Fruit fly (Drosophila melanogaster) whole organism, embryonic: ENCODE measurements around the gene CG13314.

Experiments
- ATbp ChIP-seq: fragments of 200-800 bp; sonication (Bioruptor generic); optimal IDR thresholded peaks from 2 replicates; lab custom pipeline; 2017; ENCODE audit warnings: missing biosample characterization, mild to moderate bottlenecking, missing genetic modification characterization, missing genetic modification reagents
- Adf1 ChIP-seq: fragments of 200-800 bp; sonication (Bioruptor generic); IDR thresholded peaks from 2 replicates; pipeline ENCODE4 v1.3.6; 2022; ENCODE audit warnings: missing biosample characterization, missing genetic modification characterization
- Atf3 ChIP-seq: fragments of 200-800 bp; sonication (Bioruptor generic); optimal IDR thresholded peaks from 3 replicates; lab custom pipeline; 2016; ENCODE audit warnings: missing biosample characterization, missing genetic modification characterization
- BEAF-32 ChIP-seq: fragments of 200-800 bp; sonication (Bioruptor generic); optimal IDR thresholded peaks from 3 replicates; lab custom pipeline; 2017; ENCODE audit warnings: missing biosample characterization, missing genetic modification characterization, mild to moderate bottlenecking, moderate library complexity, missing genetic modification reagents
- C15 ChIP-seq: fragments of 200-800 bp; sonication (Bioruptor generic); IDR thresholded peaks from 3 replicates; pipeline ENCODE4 v1.3.6; 2022; ENCODE audit warnings: missing biosample characterization, missing genetic modification characterization
- CG10147 ChIP-seq: fragments of 200-800 bp; sonication (Bioruptor generic); optimal IDR thresholded peaks from 2 replicates; lab custom pipeline; 2019; ENCODE audit warnings: missing biosample characterization, mild to moderate bottlenecking, missing genetic modification characterization, moderate library complexity
- CG1024 ChIP-seq: fragments of 200-800 bp; sonication (Bioruptor generic); IDR thresholded peaks from 2 replicates; pipeline ENCODE4 v1.3.6; 2022; ENCODE audit warnings: missing biosample characterization, missing genetic modification characterization
- CG10565 ChIP-seq: fragments of 200-800 bp; sonication (Bioruptor generic); optimal IDR thresholded peaks from 3 replicates; lab custom pipeline; 2016; ENCODE audit warnings: missing biosample characterization, mild to moderate bottlenecking, missing genetic modification characterization
- CG11398 ChIP-seq: fragments of 200-800 bp; sonication (Bioruptor generic); optimal IDR thresholded peaks from 2 replicates; lab custom pipeline; 2016; ENCODE audit warnings: missing biosample characterization, missing genetic modification characterization
- CG14050 ChIP-seq: fragments of 200-800 bp; sonication (Bioruptor generic); IDR thresholded peaks from 3 replicates; pipeline ENCODE4 v1.3.6; 2022; ENCODE audit warnings: missing biosample characterization, missing genetic modification characterization
- CG15073 ChIP-seq: fragments of 200-800 bp; sonication (Bioruptor generic); optimal IDR thresholded peaks from 2 replicates; lab custom pipeline; 2016; ENCODE audit warnings: missing biosample characterization, missing genetic modification characterization
- CG18599 ChIP-seq: fragments of 200-800 bp; sonication (Bioruptor generic); optimal IDR thresholded peaks from 3 replicates; lab custom pipeline; 2017; ENCODE audit warnings: missing biosample characterization, missing genetic modification characterization, mild to moderate bottlenecking, moderate library complexity, missing genetic modification reagents
- CG18619 ChIP-seq: fragments of 200-800 bp; sonication (Bioruptor generic); optimal IDR thresholded peaks from 3 replicates; lab custom pipeline; 2017; ENCODE audit warnings: missing biosample characterization, mild to moderate bottlenecking, missing genetic modification characterization
- CG2129 ChIP-seq: fragments of 200-800 bp; sonication (Bioruptor generic); IDR thresholded peaks from 2 replicates; pipeline ENCODE4 v1.3.6; 2022; ENCODE audit warnings: missing biosample characterization, missing genetic modification characterization; ENCODE audit not compliant: partially characterized antibody
- CG2875 ChIP-seq: fragments of 200-800 bp; sonication (Bioruptor generic); optimal IDR thresholded peaks from 2 replicates; lab custom pipeline; 2017; ENCODE audit warnings: missing biosample characterization, mild to moderate bottlenecking, missing genetic modification characterization, missing genetic modification reagents
- CG2889 ChIP-seq: fragments of 200-800 bp; sonication (Bioruptor generic); IDR thresholded peaks from 3 replicates; pipeline ENCODE4 v1.3.6; 2022; ENCODE audit warnings: missing biosample characterization, missing genetic modification characterization
- CG3995 ChIP-seq: fragments of 200-800 bp; sonication (Bioruptor generic); optimal IDR thresholded peaks from 3 replicates; lab custom pipeline; 2016; ENCODE audit warnings: missing biosample characterization, missing genetic modification characterization
- CG4360 ChIP-seq: fragments of 200-800 bp; sonication (Bioruptor generic); IDR thresholded peaks from 2 replicates; pipeline ENCODE4 v1.3.6; 2022; ENCODE audit warnings: missing biosample characterization, missing genetic modification characterization
- CG43689 ChIP-seq: fragments of 200-800 bp; sonication (Bioruptor generic); IDR thresholded peaks from 2 replicates; pipeline ENCODE4 v1.3.6; 2022; ENCODE audit warnings: missing biosample characterization, missing genetic modification characterization
- CG4404 ChIP-seq: fragments of 200-800 bp; sonication (Bioruptor generic); IDR thresholded peaks from 2 replicates; pipeline ENCODE4 v1.3.6; 2022; ENCODE audit warnings: missing biosample characterization, missing genetic modification characterization
- CG4854 ChIP-seq: fragments of 200-800 bp; sonication (Bioruptor generic); optimal IDR thresholded peaks from 2 replicates; lab custom pipeline; 2016; ENCODE audit warnings: missing biosample characterization, missing genetic modification characterization, inconsistent platforms
- CG6854 ChIP-seq: fragments of 200-800 bp; sonication (Bioruptor generic); optimal IDR thresholded peaks from 3 replicates; lab custom pipeline; 2017; ENCODE audit warnings: missing biosample characterization, mild to moderate bottlenecking, missing genetic modification characterization
- CG8359 ChIP-seq: fragments of 200-800 bp; sonication (Bioruptor generic); optimal IDR thresholded peaks from 2 replicates; lab custom pipeline; 2017; ENCODE audit warnings: missing biosample characterization, mild to moderate bottlenecking, missing genetic modification characterization, borderline replicate concordance
- CG9817 ChIP-seq: fragments of 200-800 bp; sonication (Bioruptor generic); optimal IDR thresholded peaks from 2 replicates; lab custom pipeline; 2018; ENCODE audit warnings: missing biosample characterization, mild to moderate bottlenecking, missing genetic modification characterization, moderate library complexity
- Ets65A ChIP-seq: fragments of 200-800 bp; sonication (Bioruptor generic); peaks from one replicate; lab custom pipeline; 2016; ENCODE audit warnings: missing biosample characterization, missing genetic modification characterization
- H15 ChIP-seq: fragments of 200-800 bp; sonication (Bioruptor generic); IDR thresholded peaks from 3 replicates; pipeline ENCODE4 v1.3.6; 2022; ENCODE audit warnings: missing biosample characterization, missing genetic modification characterization
- Hand ChIP-seq: fragments of 200-800 bp; sonication (Bioruptor generic); optimal IDR thresholded peaks from 2 replicates; lab custom pipeline; 2017; ENCODE audit warnings: mild to moderate bottlenecking, missing biosample characterization, missing genetic modification reagents, missing genetic modification characterization
- Hr3 ChIP-seq: fragments of 200-800 bp; sonication (Bioruptor generic); optimal IDR thresholded peaks from 3 replicates; lab custom pipeline; 2016; ENCODE audit warnings: missing biosample characterization, missing genetic modification characterization
- Hr78 ChIP-seq, 2 experiments: fragments of 200-800 bp in 1 of 2; fragments of >200 bp in 1 of 2; sonication (Bioruptor generic) in 1 of 2; optimal IDR thresholded peaks; 2 replicates each; lab custom pipeline; 2017 to 2019; ENCODE audit warnings: missing biosample characterization in 2 of 2, missing genetic modification characterization in 2 of 2, mild to moderate bottlenecking in 1 of 2, moderate library complexity in 1 of 2
- Lpt ChIP-seq: fragments of >200 bp; optimal IDR thresholded peaks from 2 replicates; lab custom pipeline; 2018; ENCODE audit warnings: missing biosample characterization, missing genetic modification characterization
- Poxn ChIP-seq: fragments of 200-800 bp; sonication (Bioruptor generic); IDR thresholded peaks from 2 replicates; pipeline ENCODE4 v1.3.6; 2022; ENCODE audit warnings: missing biosample characterization, missing genetic modification characterization
- Ssrp ChIP-seq: fragments of 200-800 bp; sonication (Bioruptor generic); optimal IDR thresholded peaks from 2 replicates; lab custom pipeline; 2018; ENCODE audit warnings: missing biosample characterization, mild to moderate bottlenecking, missing genetic modification characterization, moderate library complexity
- Taf1 ChIP-seq: fragments of 200-800 bp; sonication (Bioruptor generic); IDR thresholded peaks from 2 replicates; pipeline ENCODE4 v1.3.6; 2022; ENCODE audit warnings: missing biosample characterization, missing genetic modification characterization
- abd-A ChIP-seq: fragments of 200-800 bp; sonication (Bioruptor generic); optimal IDR thresholded peaks from 3 replicates; lab custom pipeline; 2019; ENCODE audit warnings: missing biosample characterization, mild to moderate bottlenecking, missing genetic modification characterization, moderate library complexity
- ato ChIP-seq: fragments of 200-800 bp; sonication (Bioruptor generic); IDR thresholded peaks from 2 replicates; pipeline ENCODE4 v1.3.6; 2022; ENCODE audit warnings: missing biosample characterization, missing genetic modification characterization; ENCODE audit not compliant: partially characterized antibody
- bigmax ChIP-seq: fragments of 200-800 bp; sonication (Bioruptor generic); optimal IDR thresholded peaks from 2 replicates; lab custom pipeline; 2018; ENCODE audit warnings: missing biosample characterization, mild to moderate bottlenecking, missing genetic modification characterization
- chm ChIP-seq: fragments of 200-800 bp; sonication (Bioruptor generic); IDR thresholded peaks from 2 replicates; pipeline ENCODE4 v1.3.6; 2022; ENCODE audit warnings: missing biosample characterization, missing genetic modification characterization
- crol ChIP-seq: fragments of 200-800 bp; sonication (Bioruptor generic); IDR thresholded peaks from 2 replicates; pipeline ENCODE4 v1.3.6; 2022; ENCODE audit warnings: missing biosample characterization, missing genetic modification characterization
- esg ChIP-seq: fragments of 200-800 bp; sonication (Bioruptor generic); conservative IDR thresholded peaks from 2 replicates; pipeline ENCODE4 v1.3.6; 2022; ENCODE audit warnings: missing biosample characterization, missing genetic modification characterization
- gsb-n ChIP-seq: fragments of 200-800 bp; sonication (Bioruptor generic); optimal IDR thresholded peaks from 3 replicates; lab custom pipeline; 2018; ENCODE audit warnings: missing biosample characterization, mild to moderate bottlenecking, missing genetic modification characterization
- h ChIP-seq: fragments of >200 bp; optimal IDR thresholded peaks from 2 replicates; lab custom pipeline; 2017
- hbn ChIP-seq: fragments of 200-800 bp; sonication (Bioruptor generic); IDR thresholded peaks from 2 replicates; pipeline ENCODE4 v1.3.6; 2022; ENCODE audit warnings: missing biosample characterization, missing genetic modification characterization; ENCODE audit not compliant: partially characterized antibody
- her ChIP-seq: fragments of 200-800 bp; sonication (Bioruptor generic); optimal IDR thresholded peaks from 2 replicates; lab custom pipeline; 2016; ENCODE audit warnings: missing biosample characterization, missing genetic modification characterization
- ind ChIP-seq: fragments of 200-800 bp; sonication (Bioruptor generic); optimal IDR thresholded peaks from 3 replicates; lab custom pipeline; 2016; ENCODE audit warnings: missing biosample characterization, missing genetic modification characterization
- row ChIP-seq: fragments of 200-800 bp; sonication (Bioruptor generic); IDR thresholded peaks from 3 replicates; pipeline ENCODE4 v1.3.6; 2022; ENCODE audit warnings: missing biosample characterization, missing genetic modification characterization
- slou ChIP-seq: fragments of 200-800 bp; sonication (Bioruptor generic); optimal IDR thresholded peaks from 3 replicates; lab custom pipeline; 2016; ENCODE audit warnings: missing biosample characterization, missing genetic modification characterization
- sr ChIP-seq: fragments of 200-800 bp; sonication (Bioruptor generic); IDR thresholded peaks from 3 replicates; pipeline ENCODE4 v1.3.6; 2022; ENCODE audit warnings: missing biosample characterization, missing genetic modification characterization
- tgo ChIP-seq: fragments of 200-800 bp; sonication (Bioruptor generic); IDR thresholded peaks from 3 replicates; pipeline ENCODE4 v1.3.6; 2022; ENCODE audit warnings: missing biosample characterization, missing genetic modification characterization
- tx ChIP-seq: fragments of 200-800 bp; sonication (Bioruptor generic); optimal IDR thresholded peaks from 2 replicates; lab custom pipeline; 2016; ENCODE audit warnings: missing biosample characterization, missing genetic modification characterization

The CG13314 gene

DNA sequence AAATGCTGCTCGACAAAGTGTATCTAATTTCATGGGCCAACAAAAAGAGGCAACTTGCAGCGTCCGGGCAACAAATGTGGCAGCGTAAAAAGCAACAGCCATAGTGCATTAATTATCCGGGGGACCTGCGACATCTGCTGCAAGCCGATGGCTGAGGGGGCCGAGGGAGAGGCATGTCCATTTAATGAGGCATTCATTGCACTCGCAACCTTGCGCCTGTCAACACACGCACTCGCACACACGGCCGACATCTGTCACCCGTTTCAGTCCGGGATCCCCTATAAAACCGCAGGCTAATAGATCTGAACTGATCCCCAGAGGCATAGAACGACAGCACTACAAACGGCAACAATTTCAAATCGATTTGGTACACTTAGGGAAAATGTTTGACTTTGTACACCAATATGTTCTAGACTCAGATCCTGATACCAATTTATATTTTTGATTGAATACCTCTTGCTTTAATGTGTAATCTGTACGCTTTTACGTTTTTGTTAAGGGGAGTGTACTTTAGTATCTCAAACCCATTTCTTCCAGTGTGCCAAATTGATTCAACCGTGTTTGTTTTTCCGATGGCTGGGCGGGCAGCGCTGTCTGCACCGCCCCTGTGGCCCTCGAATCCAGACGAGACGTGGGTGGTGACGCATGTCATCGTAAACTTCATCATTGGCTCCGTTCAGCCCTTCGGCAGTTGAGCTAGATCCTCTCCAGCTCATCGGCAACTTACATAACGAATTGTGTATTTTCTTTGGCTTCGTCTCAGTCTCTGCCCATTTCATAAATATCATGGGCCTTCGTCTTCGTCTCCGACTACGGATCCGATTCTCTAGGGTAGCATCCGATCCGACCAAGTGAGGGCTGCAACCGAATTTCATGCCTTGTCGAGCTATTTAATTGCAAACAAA, 30.1 kb downstream of the CG13314 start (continued):
- no peak for TF ChIP-seq ato
- TF ChIP-seq H15 (GFP tag; lab: Robert Waterston, UW), result peak; percentile 74; the same call in 2 of the 3 replicates
- no peak for TF ChIP-seq CG2129 (GFP tag; lab: Robert Waterston, UW)
- TF ChIP-seq Lpt (GFP tag; lab: Kevin White, UChicago), result no peak
- TF ChIP-seq Hr3 (GFP tag; lab: Kevin White, UChicago), result peak; percentile 59
- peak; percentile 10 for TF ChIP-seq CG18619 (GFP tag; lab: Kevin White, UChicago)
- peak; percentile 9 for TF ChIP-seq CG9817 (tag; lab: Kevin White, UChicago)
- peak; percentile 16 for TF ChIP-seq abd-A (tag; lab: Kevin White, UChicago)
- TF ChIP-seq her, result peak; percentile 53
- TF ChIP-seq CG1024, result peak; percentile 88
- no peak for TF ChIP-seq CG4854 (GFP tag; lab: Kevin White, UChicago)
- TF ChIP-seq Hr78 (GFP tag; optimal IDR thresholded peaks at IDR 0.05; lab: Kevin White, UChicago), result peak in 1 of 2 experiments; percentile 53
- 0 out of 3 replicates have a peak, but pooled peaks have one; percentile 28 for TF ChIP-seq CG2889 (GFP tag; lab: Robert Waterston, UW)
- no peak for TF ChIP-seq Adf1 (GFP tag; lab: Robert Waterston, UW)
- TF ChIP-seq CG2875 (GFP tag; lab: Kevin White, UChicago), result peak; percentile 64
- TF ChIP-seq CG10565, result peak; percentile 46
- TF ChIP-seq sr (GFP tag; lab: Robert Waterston, UW), result no peak; the same call in 2 of the 3 replicates
- TF ChIP-seq hbn, result no peak
- peak; percentile 91 for TF ChIP-seq chm
- TF ChIP-seq Ets65A (GFP tag; lab: Kevin White, UChicago), result peak; percentile 98
- TF ChIP-seq ind, result peak; percentile 63
- peak; percentile 47 for TF ChIP-seq CG18599
- TF ChIP-seq Atf3 (GFP tag; lab: Kevin White, UChicago), result peak; percentile 30
- peak; percentile 40 for TF ChIP-seq slou (GFP tag; lab: Kevin White, UChicago)
- peak; percentile 64 for TF ChIP-seq CG8359 (GFP tag; lab: Kevin White, UChicago)
- peak; percentile 64 for TF ChIP-seq crol (GFP tag; lab: Robert Waterston, UW)
- TF ChIP-seq tgo (GFP tag; lab: Robert Waterston, UW), result peak; percentile 68
- TF ChIP-seq h (lab: Kevin White, UChicago), result no peak
- TF ChIP-seq C15 (GFP tag; lab: Robert Waterston, UW), result no peak
- TF ChIP-seq CG3995, result no peak
- peak; percentile 49; the same call in 1 of the 2 replicates for TF ChIP-seq CG43689 (GFP tag; lab: Robert Waterston, UW)
- TF ChIP-seq Ssrp (tag; lab: Kevin White, UChicago), result peak; percentile 72
- TF ChIP-seq BEAF-32 (GFP tag; lab: Kevin White, UChicago), result no peak
- no peak for TF ChIP-seq Hand (GFP tag; lab: Kevin White, UChicago)
- TF ChIP-seq ATbp, result peak; percentile 57
- TF ChIP-seq tx (GFP tag; lab: Kevin White, UChicago), result peak; percentile 55
- peak; percentile 15; the same call in 1 of the 3 replicates for TF ChIP-seq CG14050
- TF ChIP-seq Poxn (GFP tag; lab: Robert Waterston, UW), result no peak
- peak; percentile 87 for TF ChIP-seq row (GFP tag; lab: Robert Waterston, UW)
- peak; percentile 74 for TF ChIP-seq gsb-n
- TF ChIP-seq CG4404, result peak; percentile 93
- no peak for TF ChIP-seq Taf1 (GFP tag; lab: Robert Waterston, UW)
- TF ChIP-seq CG4360 (GFP tag; lab: Robert Waterston, UW), result no peak; the same call in 1 of the 2 replicates
- no peak for TF ChIP-seq CG10147 (GFP tag; lab: Kevin White, UChicago)
- TF ChIP-seq esg (GFP tag; lab: Robert Waterston, UW), result peak; percentile 69
- no peak for TF ChIP-seq CG15073 (GFP tag; lab: Kevin White, UChicago)
- TF ChIP-seq bigmax (GFP tag; lab: Kevin White, UChicago), result no peak
- TF ChIP-seq CG6854 (GFP tag; lab: Kevin White, UChicago), result no peak
- TF ChIP-seq CG11398 (GFP tag; lab: Kevin White, UChicago), result peak; percentile 16
